Fruit fly (Drosophila melanogaster): ENCODE results near the gene ATPsynC.

DNA sequence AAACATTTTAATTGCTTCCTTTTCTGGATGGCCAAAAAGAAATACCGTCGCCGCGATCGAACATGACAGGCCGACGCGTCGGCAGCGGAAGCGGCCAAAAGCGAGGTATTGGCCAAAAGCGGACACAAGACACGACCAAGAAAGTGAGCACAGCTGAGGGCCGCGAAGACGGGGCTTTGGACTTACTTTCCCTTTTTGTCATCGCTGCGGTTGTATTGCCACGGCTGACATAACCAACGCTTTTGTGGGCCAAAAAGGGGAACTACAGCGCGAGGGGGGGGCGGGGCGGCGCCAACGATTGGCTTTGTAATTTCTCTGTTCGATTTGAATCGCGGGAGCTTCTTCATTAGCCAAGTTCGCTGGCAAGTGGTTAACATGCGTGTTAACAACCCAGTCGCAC lies 26.4 kb upstream of the ATPsynC start:
- TF ChIP-seq Sp1 (GFP tag; optimal IDR thresholded peaks at IDR 0.05) (no peak), Myc (optimal IDR thresholded peaks at IDR 0.05) (no peak), fru (GFP tag; optimal IDR thresholded peaks at IDR 0.05) (no peak), br (GFP tag; optimal IDR thresholded peaks at IDR 0.05) (no peak), OdsH (GFP tag; optimal IDR thresholded peaks at IDR 0.05) (no peak), Hr78 (GFP tag; optimal IDR thresholded peaks at IDR 0.05) (no peak), GATAd (GFP tag; optimal IDR thresholded peaks at IDR 0.05) (no peak), sage (GFP tag; optimal IDR thresholded peaks at IDR 0.05) (no peak), Abd-B (GFP tag; optimal IDR thresholded peaks at IDR 0.05) (no peak), CrebA (GFP tag; optimal IDR thresholded peaks at IDR 0.05; ENCODE audit: borderline replicate concordance) (no peak), pan (optimal IDR thresholded peaks at IDR 0.05) (no peak)

All from whole organism, wandering third instar larva.